Worm (Caenorhabditis elegans) whole organism, L3 larva: ENCODE results near the gene srh-241.

Experiments
- daf-12 ChIP-seq: fragments of 150-350 bp; optimal IDR thresholded peaks from 2 replicates; lab custom pipeline; 2014; ENCODE audit warnings: missing biosample characterization, missing genetic modification reagents, missing genetic modification characterization
- elt-1 ChIP-seq: fragments of 150-350 bp; optimal IDR thresholded peaks from 2 replicates; lab custom pipeline; 2014; ENCODE audit warnings: missing biosample characterization, missing genetic modification characterization
- nhr-11 ChIP-seq: fragments of 150-350 bp; optimal IDR thresholded peaks from 2 replicates; lab custom pipeline; 2014; ENCODE audit warnings: missing biosample characterization, missing genetic modification characterization
- sea-2 ChIP-seq: fragments of 150-350 bp; sonication (generic microtip); optimal IDR thresholded peaks from 4 replicates; lab custom pipeline; 2014; ENCODE audit warnings: missing biosample characterization, missing genetic modification reagents, missing genetic modification characterization
- ztf-11 ChIP-seq: fragments of 150-350 bp; optimal IDR thresholded peaks from 2 replicates; lab custom pipeline; 2014; ENCODE audit warnings: missing biosample characterization, missing genetic modification characterization
- ztf-4 ChIP-seq: fragments of 150-350 bp; optimal IDR thresholded peaks from 2 replicates; lab custom pipeline; 2014; ENCODE audit warnings: missing biosample characterization, missing genetic modification characterization

ce11 chrV:2845771-2846170 lies 23.6 kb downstream of the srh-241 start, which contains the start of gene srj-44:
- TF ChIP-seq elt-1 (tag; lab: Kevin White, UChicago) (no peak), nhr-11 (tag; lab: Kevin White, UChicago) (no peak), ztf-11 (tag; lab: Kevin White, UChicago) (no peak), ztf-4 (tag; lab: Kevin White, UChicago) (no peak), sea-2 (GFP tag; lab: Kevin White, UChicago) (no peak), daf-12 (tag; lab: Kevin White, UChicago) (no peak)
